Worm (Caenorhabditis elegans): ENCODE data around the gene col-106.
"Not testable (repeated sequence)": the region's sequence is repeated elsewhere in the genome, so short reads cannot be mapped to it uniquely, and the experiment has no call there.

col-106 gene

DNA sequence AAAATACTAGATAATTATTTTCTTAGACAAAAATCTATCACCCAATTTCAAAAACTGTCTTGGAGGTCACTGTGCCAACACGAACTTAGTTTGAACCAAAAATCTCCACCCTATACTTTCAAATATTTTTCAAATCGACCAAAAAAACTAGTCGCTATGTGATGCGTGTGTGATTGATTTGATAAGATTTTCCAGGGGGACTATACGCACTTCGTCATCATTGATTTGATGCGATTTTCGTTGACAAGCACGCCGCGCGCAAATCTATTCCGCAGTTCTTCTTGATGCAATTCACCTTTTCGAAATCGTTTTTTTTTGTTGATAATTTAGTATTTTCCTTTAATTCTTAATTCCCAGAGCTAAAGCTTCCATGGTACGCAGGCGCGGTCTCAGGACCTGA, 7.1 kb downstream of the col-106 start:
- TF ChIP-seq dmd-6 (GFP tag; IDR thresholded peaks at IDR 0.05), result peak; percentile 12; the same call in 1 of the 2 replicates
- peak; percentile 61 for TF ChIP-seq nhr-28 (tag; optimal IDR thresholded peaks at IDR 0.05)
- TF ChIP-seq lin-13 (GFP tag; optimal IDR thresholded peaks at IDR 0.05), result no peak
- no peak for TF ChIP-seq nhr-76 (tag; optimal IDR thresholded peaks at IDR 0.05)

DNA sequence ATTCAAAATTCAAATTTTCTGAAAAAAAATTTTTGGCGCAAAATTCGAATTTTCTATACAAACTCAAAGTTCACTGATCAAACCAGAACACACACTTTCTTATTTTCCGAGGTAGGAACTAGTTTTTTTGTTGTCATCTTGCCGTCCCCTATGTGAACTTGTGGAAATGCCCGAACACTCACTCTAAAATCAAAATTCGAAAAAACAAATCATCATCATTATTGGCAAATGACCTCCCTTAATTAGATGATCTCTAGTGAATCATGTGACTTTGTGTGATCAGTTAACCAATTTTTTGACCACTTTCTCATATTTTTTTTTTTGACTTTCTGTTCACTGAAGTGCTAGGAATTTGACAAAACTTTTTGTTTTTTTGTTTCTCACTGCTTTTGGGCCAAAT, 8.1 kb downstream of the col-106 start:
- TF ChIP-seq nhr-237 (tag; optimal IDR thresholded peaks at IDR 0.05) (no peak), nhr-111 (GFP tag; optimal IDR thresholded peaks at IDR 0.05) (no peak), daf-19 (GFP tag; conservative IDR thresholded peaks at IDR 0.05) (no peak), hlh-30 (tag; optimal IDR thresholded peaks at IDR 0.05; ENCODE audit: insufficient read depth) (peak; percentile 59), lsy-2 (tag; optimal IDR thresholded peaks at IDR 0.05) (no peak), dpl-1 (GFP tag; optimal IDR thresholded peaks at IDR 0.05) (no peak), Y48G9A.11 (GFP tag; IDR thresholded peaks at IDR 0.05) (no peak), nhr-48 (tag; optimal IDR thresholded peaks at IDR 0.05) (no peak), lir-3 (tag; optimal IDR thresholded peaks at IDR 0.05) (no peak), php-3 (GFP tag; IDR thresholded peaks at IDR 0.05) (no peak), ctbp-1 (GFP tag; IDR thresholded peaks at IDR 0.05) (no peak), hlh-11 (tag; optimal IDR thresholded peaks at IDR 0.05) (no peak), hif-1 (tag; optimal IDR thresholded peaks at IDR 0.05) (no peak), zfp-2 (tag; optimal IDR thresholded peaks at IDR 0.05) (no peak), ceh-28 (tag; optimal IDR thresholded peaks at IDR 0.05) (no peak), fkh-10 (GFP tag; optimal IDR thresholded peaks at IDR 0.05) (no peak), lin-39 (tag; optimal IDR thresholded peaks at IDR 0.05) (no peak), ceh-20 (GFP tag; IDR thresholded peaks at IDR 0.05) (no peak), unc-62 (GFP tag; optimal IDR thresholded peaks at IDR 0.05 in 1 of 2) (peak in 1 of 2 experiments; percentile 69), unc-62 (tag; optimal IDR thresholded peaks at IDR 0.05) (no peak), ceh-44 (GFP tag; IDR thresholded peaks at IDR 0.05) (no peak), nhr-41 (GFP tag; IDR thresholded peaks at IDR 0.05) (no peak), nhr-28 (tag; optimal IDR thresholded peaks at IDR 0.05) (peak; percentile 59), lin-13 (GFP tag; optimal IDR thresholded peaks at IDR 0.05) (no peak)

DNA sequence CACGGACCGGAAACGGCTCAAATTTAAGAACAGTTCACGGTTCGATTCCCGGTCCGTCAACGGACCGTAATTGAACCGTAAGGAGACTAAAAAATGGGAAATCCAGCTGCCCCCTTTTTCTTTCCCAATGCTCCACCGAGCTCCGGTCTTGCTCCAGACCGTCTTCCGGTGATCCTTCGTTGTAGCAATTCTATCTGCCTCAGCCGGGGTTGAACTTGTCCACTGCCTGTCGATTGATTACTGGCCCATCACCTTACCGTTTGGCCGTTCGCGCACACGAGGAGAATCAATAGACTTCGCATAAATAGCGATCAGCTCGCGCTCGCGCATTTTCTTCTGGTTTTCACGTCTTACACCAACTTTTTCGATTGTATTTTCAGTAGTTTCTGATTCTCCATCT, 12.1 kb downstream of the col-106 start:
- TF ChIP-seq lin-38 (GFP tag; IDR thresholded peaks at IDR 0.05), result peak; percentile 48
- 0 out of 2 replicates have a peak, but pooled peaks have one; percentile 29 for TF ChIP-seq set-16 (GFP tag; IDR thresholded peaks at IDR 0.05)
- TF ChIP-seq pha-4 (GFP tag; IDR thresholded peaks at IDR 0.05), result peak; percentile 17; the same call in 1 of the 2 replicates
- TF ChIP-seq pha-4 (tag; optimal IDR thresholded peaks at IDR 0.05), result not testable (repeated sequence)

DNA sequence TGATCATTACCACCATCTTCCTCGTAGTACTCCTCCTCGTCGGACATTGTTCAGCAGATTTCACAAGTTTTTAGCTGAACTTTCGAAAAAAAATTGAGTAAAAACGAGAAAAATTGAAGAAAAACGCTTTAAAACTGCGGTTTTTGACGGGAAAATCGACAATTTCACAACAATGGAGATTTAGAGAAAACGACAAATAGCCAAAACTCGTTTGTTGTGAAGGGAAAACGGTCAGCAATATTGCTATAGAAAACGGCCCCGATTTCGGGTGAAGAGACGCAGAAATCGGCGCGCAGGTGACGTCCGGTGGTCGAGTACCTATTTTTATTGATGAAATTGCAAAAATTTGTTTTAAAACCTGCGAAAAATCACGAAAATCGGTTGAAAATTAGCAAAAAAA, 14.7 kb downstream of the col-106 start, which contains the start of gene clp-7:
Gene clp-7 (minus strand): TSS at position 47 of the 400 bp plus-strand sequence.
- no peak for TF ChIP-seq zip-2 (tag; optimal IDR thresholded peaks at IDR 0.05)
- TF ChIP-seq mdt-29 (GFP tag; IDR thresholded peaks at IDR 0.05), result no peak
- TF ChIP-seq fos-1 (tag; optimal IDR thresholded peaks at IDR 0.05), result no peak
- no peak for TF ChIP-seq lin-13 (GFP tag; optimal IDR thresholded peaks at IDR 0.05)

DNA sequence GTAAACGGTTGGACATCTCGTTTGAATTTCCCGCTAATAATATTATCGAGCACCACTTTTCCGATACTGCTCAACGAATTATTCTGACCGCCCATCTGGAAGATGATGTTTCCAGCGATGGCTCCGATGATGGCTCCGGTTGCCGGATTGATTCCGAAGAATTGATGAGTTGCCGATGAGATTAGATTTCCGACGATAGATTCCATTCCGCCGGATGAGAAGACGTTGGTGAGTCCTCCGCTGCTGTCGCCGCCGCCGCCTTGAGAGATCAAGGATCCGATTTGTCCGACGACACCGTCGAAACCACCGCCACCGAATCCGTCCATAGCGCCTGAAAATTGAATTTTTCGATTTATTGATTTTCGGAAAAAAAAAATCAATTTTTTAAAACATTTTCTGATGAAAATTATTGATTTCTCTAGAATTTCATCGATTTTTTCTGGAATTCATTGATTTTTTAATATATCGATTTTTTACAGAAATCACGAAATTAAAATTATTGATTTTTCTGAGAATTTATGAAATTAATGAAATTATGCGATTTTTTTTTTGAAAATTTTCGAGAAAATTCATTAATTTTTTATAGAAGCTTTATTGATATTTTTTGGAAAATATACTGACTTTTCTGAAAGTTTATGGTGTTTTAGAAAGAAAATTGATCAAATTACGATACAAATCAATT, 16.4 kb downstream of the col-106 start:
- TF ChIP-seq set-16 (GFP tag; IDR thresholded peaks at IDR 0.05) (peak; percentile 54), F26F4.8 (GFP tag; conservative IDR thresholded peaks at IDR 0.05) (no peak), ceh-28 (tag; optimal IDR thresholded peaks at IDR 0.05) (peak; percentile 60), mdt-29 (GFP tag; IDR thresholded peaks at IDR 0.05) (no peak)

Data from whole organism, L4 larva.